Worm (Caenorhabditis elegans) whole organism, L4/young adult: ENCODE results near the gene usp-50.

ENCODE experiments used
- W03F9.2 ChIP-seq: fragments of 150-350 bp; optimal IDR thresholded peaks from 2 replicates; lab custom pipeline; 2014; ENCODE audit warnings: missing biosample characterization, missing genetic modification characterization
- dao-5 ChIP-seq: sonication (generic microtip); optimal IDR thresholded peaks from 2 replicates; lab custom pipeline; 2016; ENCODE audit warnings: missing genotype, missing genetic modification characterization, moderate library complexity, missing compliant biosample characterization
- him-1 ChIP-seq: sonication (generic microtip); optimal IDR thresholded peaks from 2 replicates; lab custom pipeline; 2016; ENCODE audit warnings: missing genotype, missing genetic modification reagents, missing genetic modification characterization, missing compliant biosample characterization

DNA sequence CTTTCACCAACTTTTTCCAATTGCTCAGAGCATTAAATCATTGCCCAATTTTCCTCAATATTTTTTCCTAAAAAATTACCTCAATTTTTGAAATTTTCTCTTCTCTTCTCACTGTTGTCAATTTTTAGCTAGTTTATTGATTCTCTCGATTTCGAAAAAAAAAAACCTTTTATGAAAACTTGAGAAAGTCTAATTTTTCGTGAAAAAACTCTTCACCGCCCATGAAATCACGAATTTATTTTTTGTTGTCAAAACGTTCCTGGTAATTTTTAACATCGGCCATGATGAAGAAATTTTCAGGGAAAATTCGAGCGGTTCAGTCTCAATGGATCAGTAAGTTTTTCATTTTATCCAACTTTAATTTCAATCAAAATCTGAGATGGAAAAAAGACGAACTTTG is 25.2 kb upstream of the usp-50 start, which contains the start of gene fbxa-157:
- no peak for TF ChIP-seq him-1 (tag; lab: Kevin White, UChicago)
- TF ChIP-seq W03F9.2 (tag; lab: Kevin White, UChicago) = no peak
- no peak for TF ChIP-seq dao-5 (tag; lab: Kevin White, UChicago)
